Fruit fly (Drosophila melanogaster) whole organism, prepupa: ENCODE results near the gene Teh1.

ENCODE experiments used
- CG6163 ChIP-seq: fragments of 200-800 bp; sonication (Bioruptor generic); IDR thresholded peaks from 3 replicates; pipeline ENCODE4 v1.3.6; 2022; ENCODE audit warnings: missing biosample characterization, missing genetic modification characterization
- CG6854 ChIP-seq: fragments of 200-800 bp; sonication (Bioruptor generic); optimal IDR thresholded peaks from 2 replicates; lab custom pipeline; 2017; ENCODE audit warnings: missing biosample characterization, mild to moderate bottlenecking, missing genetic modification characterization
- CG8119 ChIP-seq: fragments of 200-800 bp; sonication (Bioruptor generic); IDR thresholded peaks from 3 replicates; pipeline ENCODE4 v1.3.6; 2022; ENCODE audit warnings: missing biosample characterization, missing genetic modification characterization
- CG8319 ChIP-seq: fragments of 200-800 bp; sonication (Bioruptor generic); optimal IDR thresholded peaks from 3 replicates; lab custom pipeline; 2016; ENCODE audit warnings: missing biosample characterization, missing genetic modification characterization
- CG8632 ChIP-seq: fragments of 200-800 bp; sonication (Bioruptor generic); optimal IDR thresholded peaks from 3 replicates; lab custom pipeline; 2016; ENCODE audit warnings: missing biosample characterization, missing genetic modification characterization
- Eip78C ChIP-seq: fragments of 200-800 bp; sonication (Bioruptor generic); peaks from one replicate; lab custom pipeline; 2016; ENCODE audit warnings: missing biosample characterization, missing genetic modification characterization
- Ets21C ChIP-seq: fragments of 200-800 bp; sonication (Bioruptor generic); optimal IDR thresholded peaks from 3 replicates; lab custom pipeline; 2016; ENCODE audit warnings: missing biosample characterization, missing genetic modification characterization
- Sox102F ChIP-seq: fragments of 200-800 bp; sonication (Bioruptor generic); optimal IDR thresholded peaks from 2 replicates; lab custom pipeline; 2016; ENCODE audit warnings: missing biosample characterization, mild to moderate bottlenecking, missing genetic modification characterization
- esn ChIP-seq: fragments of 200-800 bp; sonication (Bioruptor generic); optimal IDR thresholded peaks from 2 replicates; lab custom pipeline; 2016; ENCODE audit warnings: missing biosample characterization, mild to moderate bottlenecking, missing genetic modification characterization, moderate library complexity
- vri ChIP-seq: fragments of 200-800 bp; sonication (Bioruptor generic); optimal IDR thresholded peaks from 3 replicates; lab custom pipeline; 2016; ENCODE audit warnings: missing biosample characterization, mild to moderate bottlenecking, missing genetic modification characterization

dm6 chr3R:9777941-9778360, 90.0 kb downstream of the Teh1 start, which contains the start of gene RpS29:
- TF ChIP-seq CG8119 (GFP tag; lab: Robert Waterston, UW) = no peak
- peak; percentile 79 for TF ChIP-seq Eip78C (GFP tag; lab: Kevin White, UChicago)
- TF ChIP-seq CG6854 = peak; percentile 74
- TF ChIP-seq CG8632 = no peak
- TF ChIP-seq vri (GFP tag; lab: Kevin White, UChicago) = peak; percentile 32
- peak; percentile 53; the same call in 2 of the 3 replicates for TF ChIP-seq CG6163
- no peak for TF ChIP-seq CG8319 (GFP tag; lab: Kevin White, UChicago)
- TF ChIP-seq Sox102F = peak; percentile 50
- TF ChIP-seq esn = peak; percentile 77
- TF ChIP-seq Ets21C (GFP tag; lab: Kevin White, UChicago) = no peak
